Worm (Caenorhabditis elegans): Measurements from ENCODE around the gene ZK105.8.

DNA sequence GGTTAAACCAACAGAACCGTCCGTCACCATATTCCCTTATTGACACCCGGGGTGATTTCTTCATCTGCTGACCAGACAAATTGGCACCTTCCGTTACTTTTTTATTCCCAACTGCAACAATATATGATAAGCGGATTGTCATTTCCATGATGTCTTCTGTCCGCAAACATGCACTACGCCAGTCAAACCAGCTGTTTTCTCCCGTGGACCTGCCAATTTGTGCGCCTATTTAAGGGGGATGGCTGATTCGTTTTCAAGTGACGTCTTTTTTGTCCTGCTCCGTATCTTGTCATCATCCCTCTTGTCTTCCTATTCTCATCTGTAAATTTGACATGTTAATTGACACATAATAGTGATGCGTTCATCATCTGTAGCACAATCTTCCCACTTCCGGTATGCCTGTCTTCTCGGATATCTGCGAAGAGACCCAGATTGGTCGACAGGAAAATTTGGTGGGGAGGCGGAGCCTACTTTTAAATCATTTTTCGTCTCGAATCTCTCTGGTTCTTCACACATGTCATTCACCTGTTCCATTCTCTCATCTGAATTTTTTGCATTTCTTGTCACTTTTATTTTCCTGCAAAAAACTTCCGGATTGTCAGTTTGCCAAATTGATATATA lies 23.8 kb downstream of the ZK105.8 start:
- no peak for TF ChIP-seq mep-1 (tag; optimal IDR thresholded peaks at IDR 0.05)
- no peak for TF ChIP-seq egl-13 (tag; optimal IDR thresholded peaks at IDR 0.05)
- TF ChIP-seq aly-2 (tag; optimal IDR thresholded peaks at IDR 0.05): no peak
- TF ChIP-seq zag-1 (tag; optimal IDR thresholded peaks at IDR 0.05): no peak
- TF ChIP-seq ztf-11 (tag; optimal IDR thresholded peaks at IDR 0.05): no peak

All from whole organism, L1 larva.